Worm (Caenorhabditis elegans): Measurements from ENCODE around the gene C14C10.1.

DNA sequence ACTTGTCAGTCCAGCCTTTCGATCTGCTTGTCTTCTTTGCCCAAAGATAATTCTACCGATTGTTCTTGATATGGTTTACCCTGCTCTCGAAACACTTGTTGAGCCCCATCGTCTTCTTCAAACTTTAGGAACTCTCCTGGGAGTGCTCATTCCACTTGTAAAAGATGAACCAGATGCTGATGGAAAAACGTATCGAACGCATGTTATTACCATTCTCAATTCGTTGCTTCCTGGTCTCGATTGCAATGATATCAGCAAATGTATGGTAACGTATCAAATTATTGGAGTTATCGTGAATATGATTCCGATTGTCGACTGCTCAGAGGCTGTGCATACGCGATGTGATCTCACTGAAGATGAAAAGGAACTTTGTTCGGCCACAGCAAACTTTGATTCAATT is 13.7 kb downstream of the C14C10.1 start:
- TF ChIP-seq mab-5 (tag; optimal IDR thresholded peaks at IDR 0.05) = no peak
- no peak for TF ChIP-seq nhr-237 (tag; optimal IDR thresholded peaks at IDR 0.05)
- TF ChIP-seq elt-1 (tag; optimal IDR thresholded peaks at IDR 0.05) = no peak
- no peak for TF ChIP-seq lsy-2 (tag; optimal IDR thresholded peaks at IDR 0.05)
- no peak for TF ChIP-seq ztf-4 (tag; optimal IDR thresholded peaks at IDR 0.05)
- TF ChIP-seq ama-1 (optimal IDR thresholded peaks at IDR 0.05) = no peak
- TF ChIP-seq ZK546.5 (tag; optimal IDR thresholded peaks at IDR 0.05) = no peak

All from whole organism, L2 larva.